Worm (Caenorhabditis elegans): ENCODE results near the gene C45G9.4.

DNA sequence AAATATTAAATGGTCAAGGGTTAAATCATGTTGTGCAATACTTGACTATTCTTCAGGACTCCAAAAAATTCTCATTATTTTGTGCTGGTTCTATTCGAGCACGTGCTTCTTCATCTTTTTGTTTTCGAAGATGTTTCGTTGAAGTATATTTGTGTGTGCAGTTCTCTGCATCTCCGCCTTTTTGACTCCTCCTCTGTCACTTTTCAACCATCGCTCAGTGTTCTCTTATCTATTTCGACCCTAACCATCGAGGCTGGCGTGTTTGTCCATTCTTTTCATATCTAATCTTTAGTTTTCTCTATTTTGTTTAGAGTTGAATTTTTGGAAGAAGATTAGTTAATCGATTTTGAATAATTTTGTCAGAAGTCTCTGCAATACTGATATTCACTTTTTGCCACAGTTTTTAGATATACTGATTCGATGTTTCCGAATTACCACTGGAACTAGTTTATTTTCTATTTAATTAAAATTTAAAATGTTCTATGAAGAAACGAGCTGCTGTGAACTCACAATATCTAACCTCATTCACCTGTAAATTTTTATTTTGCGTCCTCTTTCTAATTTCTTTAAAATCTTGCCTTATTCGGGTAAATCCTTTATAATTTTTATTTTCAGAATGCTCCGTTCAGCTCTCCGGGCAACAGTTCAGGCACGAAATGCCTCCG lies 14.8 kb downstream of the C45G9.4 start, which contains the start of gene alh-1:
- TF ChIP-seq klf-2 (GFP tag; conservative IDR thresholded peaks at IDR 0.05) (no peak), tab-1 (GFP tag; IDR thresholded peaks at IDR 0.05) (no peak)

All from whole organism, midembryonic.